Fruit fly (Drosophila melanogaster) whole organism, embryonic: ENCODE measurements around the gene cerv.

Experiments used
- Ada2b ChIP-seq: fragments of 200-800 bp; sonication (Bioruptor generic); IDR thresholded peaks from 2 replicates; pipeline ENCODE4 v1.3.6; 2022; ENCODE audit warnings: missing biosample characterization, missing genetic modification characterization
- Awh ChIP-seq: fragments of 200-800 bp; sonication (Bioruptor generic); IDR thresholded peaks from 2 replicates; pipeline ENCODE4, ENCODE4 v1.3.6; 2022; ENCODE audit warnings: missing biosample characterization, missing genetic modification characterization
- CG10654 ChIP-seq: fragments of 200-800 bp; sonication (Bioruptor generic); optimal IDR thresholded peaks from 2 replicates; lab custom pipeline; 2016; ENCODE audit warnings: missing biosample characterization, missing genetic modification characterization
- CG11695 ChIP-seq: fragments of 200-800 bp; sonication (Bioruptor generic); IDR thresholded peaks from 3 replicates; pipeline ENCODE4 v1.3.6; 2022; ENCODE audit warnings: missing biosample characterization, missing genetic modification characterization
- CG12155 ChIP-seq: fragments of 200-800 bp; sonication (Bioruptor generic); optimal IDR thresholded peaks from 3 replicates; lab custom pipeline; 2016; ENCODE audit warnings: missing biosample characterization, missing genetic modification characterization
- CG12299 ChIP-seq: fragments of 200-800 bp; sonication (Bioruptor generic); optimal IDR thresholded peaks from 2 replicates; lab custom pipeline; 2018; ENCODE audit warnings: missing biosample characterization, mild to moderate bottlenecking, missing genetic modification characterization
- CG13296 ChIP-seq: fragments of 200-800 bp; sonication (Bioruptor generic); optimal IDR thresholded peaks from 3 replicates; lab custom pipeline; 2018; ENCODE audit warnings: missing biosample characterization, mild to moderate bottlenecking, missing genetic modification characterization
- CG14441 ChIP-seq: fragments of 200-800 bp; sonication (Bioruptor generic); IDR thresholded peaks from 2 replicates; pipeline ENCODE4 v1.3.6; 2022; ENCODE audit warnings: missing biosample characterization, missing genetic modification characterization
- CG15073 ChIP-seq: fragments of 200-800 bp; sonication (Bioruptor generic); optimal IDR thresholded peaks from 2 replicates; lab custom pipeline; 2016; ENCODE audit warnings: missing biosample characterization, missing genetic modification characterization
- CG2202 ChIP-seq: fragments of 200-800 bp; sonication (Bioruptor generic); optimal IDR thresholded peaks from 2 replicates; lab custom pipeline; 2018; ENCODE audit warnings: missing biosample characterization, mild to moderate bottlenecking, missing genetic modification characterization
- CG30403 ChIP-seq: fragments of 200-800 bp; sonication (Bioruptor generic); optimal IDR thresholded peaks from 3 replicates; lab custom pipeline; 2016; ENCODE audit warnings: missing biosample characterization, missing genetic modification characterization
- CG34224 ChIP-seq: fragments of 200-800 bp; sonication (Bioruptor generic); IDR thresholded peaks from 3 replicates; pipeline ENCODE4 v1.3.6; 2022; ENCODE audit warnings: missing biosample characterization, missing genetic modification characterization; ENCODE audit not compliant: partially characterized antibody
- CG3838 ChIP-seq: fragments of 200-800 bp; sonication (Bioruptor generic); optimal IDR thresholded peaks from 3 replicates; lab custom pipeline; 2016; ENCODE audit warnings: missing biosample characterization, missing genetic modification characterization
- CG4404 ChIP-seq: fragments of 200-800 bp; sonication (Bioruptor generic); IDR thresholded peaks from 2 replicates; pipeline ENCODE4 v1.3.6; 2022; ENCODE audit warnings: missing biosample characterization, missing genetic modification characterization
- CG4617 ChIP-seq: fragments of 200-800 bp; sonication (Bioruptor generic); optimal IDR thresholded peaks from 3 replicates; lab custom pipeline; 2016; ENCODE audit warnings: missing biosample characterization, missing genetic modification characterization, borderline replicate concordance
- CG4854 ChIP-seq: fragments of 200-800 bp; sonication (Bioruptor generic); optimal IDR thresholded peaks from 2 replicates; lab custom pipeline; 2016; ENCODE audit warnings: missing biosample characterization, missing genetic modification characterization, inconsistent platforms
- CG6654 ChIP-seq: fragments of 200-800 bp; sonication (Bioruptor generic); optimal IDR thresholded peaks from 2 replicates; lab custom pipeline; 2017; ENCODE audit warnings: missing biosample characterization, mild to moderate bottlenecking, missing genetic modification characterization
- CG6683 ChIP-seq: fragments of 200-800 bp; sonication (Bioruptor generic); optimal IDR thresholded peaks from 2 replicates; lab custom pipeline; 2017; ENCODE audit warnings: missing biosample characterization, mild to moderate bottlenecking, missing genetic modification characterization, missing genetic modification reagents
- CG7271 ChIP-seq: fragments of 200-800 bp; sonication (Bioruptor generic); optimal IDR thresholded peaks from 2 replicates; lab custom pipeline; 2018; ENCODE audit warnings: missing biosample characterization, mild to moderate bottlenecking, missing genetic modification characterization, moderate library complexity
- CG8089 ChIP-seq: fragments of 200-800 bp; sonication (Bioruptor generic); optimal IDR thresholded peaks from 3 replicates; lab custom pipeline; 2016; ENCODE audit warnings: missing biosample characterization, missing genetic modification characterization
- CG8388 ChIP-seq: fragments of 200-800 bp; sonication (Bioruptor generic); optimal IDR thresholded peaks from 2 replicates; lab custom pipeline; 2019; ENCODE audit warnings: missing biosample characterization, mild to moderate bottlenecking, missing genetic modification characterization, moderate library complexity
- CG8924 ChIP-seq: fragments of 200-800 bp; optimal IDR thresholded peaks from 3 replicates; lab custom pipeline; 2019; ENCODE audit warnings: missing biosample characterization, mild to moderate bottlenecking, missing genetic modification characterization, moderate library complexity
- CG9797 ChIP-seq: fragments of 200-800 bp; sonication (Bioruptor generic); optimal IDR thresholded peaks from 3 replicates; lab custom pipeline; 2018; ENCODE audit warnings: missing biosample characterization, mild to moderate bottlenecking, missing genetic modification characterization
- Chrac-16 ChIP-seq: fragments of 200-800 bp; sonication (Bioruptor generic); optimal IDR thresholded peaks from 3 replicates; lab custom pipeline; 2016; ENCODE audit warnings: missing biosample characterization, missing genetic modification characterization
- Dbx ChIP-seq: fragments of 200-800 bp; sonication (Bioruptor generic); IDR thresholded peaks from 3 replicates; pipeline ENCODE4 v1.3.6; 2022; ENCODE audit warnings: missing biosample characterization, missing genetic modification characterization
- MBD-R2 ChIP-seq: fragments of 200-800 bp; sonication (Bioruptor generic); IDR thresholded peaks from 2 replicates; pipeline ENCODE4 v1.3.6; 2022; ENCODE audit warnings: missing biosample characterization, missing genetic modification characterization
- Nf-YA ChIP-seq: fragments of 200-800 bp; sonication (Bioruptor generic); IDR thresholded peaks from 2 replicates; pipeline ENCODE4 v1.3.6; 2022; ENCODE audit warnings: missing biosample characterization, missing genetic modification characterization
- Ptx1 ChIP-seq: fragments of 200-800 bp; sonication (Bioruptor generic); IDR thresholded peaks from 2 replicates; pipeline ENCODE4 v1.3.6; 2022; ENCODE audit warnings: missing biosample characterization, missing genetic modification characterization
- Spps ChIP-seq: fragments of 200-800 bp; sonication (Bioruptor generic); optimal IDR thresholded peaks from 2 replicates; lab custom pipeline; 2018; ENCODE audit warnings: missing biosample characterization, mild to moderate bottlenecking, missing genetic modification characterization
- Xbp1 ChIP-seq: fragments of 200-800 bp; sonication (Bioruptor generic); optimal IDR thresholded peaks from 3 replicates; lab custom pipeline; 2016; ENCODE audit warnings: missing biosample characterization, mild to moderate bottlenecking, missing genetic modification characterization
- ab ChIP-seq: fragments of 200-800 bp; sonication (Bioruptor generic); optimal IDR thresholded peaks from 2 replicates; lab custom pipeline; 2016; ENCODE audit warnings: missing biosample characterization, missing genetic modification characterization
- ara ChIP-seq: fragments of 200-800 bp; sonication (Bioruptor generic); IDR thresholded peaks from 2 replicates; pipeline ENCODE4 v1.3.6; 2022; ENCODE audit warnings: missing biosample characterization, missing genetic modification characterization
- ash1 ChIP-seq: fragments of 200-800 bp; sonication (Bioruptor generic); optimal IDR thresholded peaks from 2 replicates; lab custom pipeline; 2018; ENCODE audit warnings: missing biosample characterization, mild to moderate bottlenecking, missing genetic modification characterization
- br ChIP-seq: fragments of >200 bp; optimal IDR thresholded peaks from 2 replicates; lab custom pipeline; 2017
- cad ChIP-seq: fragments of >200 bp; optimal IDR thresholded peaks from 2 replicates; lab custom pipeline; 2017; ENCODE audit warnings: missing biosample characterization, missing genetic modification characterization
- chn ChIP-seq: fragments of 200-800 bp; sonication (Bioruptor generic); optimal IDR thresholded peaks from 2 replicates; lab custom pipeline; 2016; ENCODE audit warnings: missing biosample characterization, missing genetic modification characterization
- corto ChIP-seq: fragments of 200-800 bp; sonication (Bioruptor generic); optimal IDR thresholded peaks from 2 replicates; lab custom pipeline; 2016; ENCODE audit warnings: missing biosample characterization, mild to moderate bottlenecking, missing genetic modification characterization, moderate library complexity
- dpn ChIP-seq, 2 experiments: fragments of 200-800 bp; sonication (Bioruptor generic); optimal IDR thresholded peaks; 3 replicates each; lab custom pipeline; 2016; ENCODE audit warnings: missing biosample characterization in 2 of 2, missing genetic modification characterization in 2 of 2
- gce ChIP-seq: fragments of 200-800 bp; sonication (Bioruptor generic); IDR thresholded peaks from 3 replicates; pipeline ENCODE4 v1.3.6; 2022; ENCODE audit warnings: missing biosample characterization, missing genetic modification characterization
- luna ChIP-seq: fragments of 200-800 bp; sonication (Bioruptor generic); optimal IDR thresholded peaks from 2 replicates; lab custom pipeline; 2016; ENCODE audit warnings: missing biosample characterization, missing genetic modification characterization
- nau ChIP-seq: fragments of 200-800 bp; sonication (Bioruptor generic); optimal IDR thresholded peaks from 3 replicates; lab custom pipeline; 2017; ENCODE audit warnings: missing biosample characterization, mild to moderate bottlenecking, missing genetic modification characterization, missing genetic modification reagents
- nerfin-2 ChIP-seq: fragments of 200-800 bp; sonication (Bioruptor generic); IDR thresholded peaks from 2 replicates; pipeline ENCODE4 v1.3.6; 2022; ENCODE audit warnings: missing biosample characterization, missing genetic modification characterization; ENCODE audit not compliant: partially characterized antibody
- nom ChIP-seq: fragments of 200-800 bp; sonication (Bioruptor generic); optimal IDR thresholded peaks from 2 replicates; lab custom pipeline; 2017; ENCODE audit warnings: missing biosample characterization, missing genetic modification characterization, mild to moderate bottlenecking, moderate library complexity, missing genetic modification reagents
- otp ChIP-seq: fragments of 200-800 bp; sonication (Bioruptor generic); IDR thresholded peaks from 3 replicates; pipeline ENCODE4, ENCODE4 v1.3.6; 2022; ENCODE audit warnings: missing biosample characterization, missing genetic modification characterization
- pfk ChIP-seq: fragments of 200-800 bp; sonication (Bioruptor generic); optimal IDR thresholded peaks from 2 replicates; lab custom pipeline; 2018; ENCODE audit warnings: missing biosample characterization, mild to moderate bottlenecking, missing genetic modification characterization, moderate library complexity
- ro ChIP-seq: fragments of 200-800 bp; sonication (Bioruptor generic); IDR thresholded peaks from 2 replicates; pipeline ENCODE4 v1.3.6; 2022; ENCODE audit warnings: missing biosample characterization, missing genetic modification characterization
- sd ChIP-seq: fragments of 200-800 bp; sonication (Bioruptor generic); optimal IDR thresholded peaks from 3 replicates; lab custom pipeline; 2018; ENCODE audit warnings: missing biosample characterization, mild to moderate bottlenecking, missing genetic modification characterization, moderate library complexity
- sisA ChIP-seq: fragments of 200-800 bp; sonication (Bioruptor generic); IDR thresholded peaks from 2 replicates; pipeline ENCODE4 v1.3.6; 2022; ENCODE audit warnings: missing biosample characterization, missing genetic modification characterization
- slbo ChIP-seq: fragments of 200-800 bp; sonication (Bioruptor generic); IDR thresholded peaks from 2 replicates; pipeline ENCODE4 v1.3.6; 2022; ENCODE audit warnings: missing biosample characterization, missing genetic modification characterization
- slou ChIP-seq: fragments of 200-800 bp; sonication (Bioruptor generic); optimal IDR thresholded peaks from 3 replicates; lab custom pipeline; 2016; ENCODE audit warnings: missing biosample characterization, missing genetic modification characterization
- sob ChIP-seq: fragments of 200-800 bp; sonication (Bioruptor generic); IDR thresholded peaks from 2 replicates; pipeline ENCODE4 v1.3.6; 2022; ENCODE audit warnings: missing biosample characterization, missing genetic modification characterization

Gene cerv

dm6 chrX:15593477-15594229, 15.7 kb upstream of the cerv start, which contains the start of gene Chsy (continued):
- TF ChIP-seq corto (GFP tag; lab: Kevin White, UChicago) (no peak), nom (GFP tag; lab: Kevin White, UChicago) (peak; percentile 1), CG4854 (GFP tag; lab: Kevin White, UChicago) (no peak), ara (no peak), CG8388 (no peak), cad (GFP tag; lab: Kevin White, UChicago) (no peak), dpn (GFP tag; optimal IDR thresholded peaks at IDR 0.05; lab: Kevin White, UChicago) (no peak), Ada2b (GFP tag; lab: Robert Waterston, UW) (no peak), CG10654 (GFP tag; lab: Kevin White, UChicago) (no peak), gce (GFP tag; lab: Robert Waterston, UW) (no peak), Chrac-16 (no peak), MBD-R2 (GFP tag; lab: Robert Waterston, UW) (no peak), slou (GFP tag; lab: Kevin White, UChicago) (no peak), ab (GFP tag; lab: Kevin White, UChicago) (no peak), CG6654 (GFP tag; lab: Kevin White, UChicago) (no peak), sd (tag; lab: Kevin White, UChicago) (no peak), nerfin-2 (GFP tag; lab: Robert Waterston, UW) (no peak), chn (GFP tag; lab: Kevin White, UChicago) (no peak), CG3838 (GFP tag; lab: Kevin White, UChicago) (no peak), CG15073 (no peak), CG6683 (GFP tag; lab: Kevin White, UChicago) (no peak), ash1 (GFP tag; lab: Kevin White, UChicago) (no peak), CG14441 (GFP tag; lab: Robert Waterston, UW) (no peak), pfk (GFP tag; lab: Kevin White, UChicago) (no peak), CG11695 (0 out of 3 replicates have a peak, but pooled peaks have one; percentile 29), CG4404 (GFP tag; lab: Robert Waterston, UW) (no peak), slbo (peak; percentile 64), otp (GFP tag; lab: Robert Waterston, UW) (no peak), CG9797 (GFP tag; lab: Kevin White, UChicago) (no peak), CG30403 (GFP tag; lab: Kevin White, UChicago) (no peak), Nf-YA (GFP tag; lab: Robert Waterston, UW) (no peak), CG34224 (no peak), Xbp1 (GFP tag; lab: Kevin White, UChicago) (no peak), CG8924 (tag; lab: Kevin White, UChicago) (peak; percentile 14), CG4617 (GFP tag; lab: Kevin White, UChicago) (no peak), Spps (tag; lab: Kevin White, UChicago) (no peak), CG12299 (tag; lab: Kevin White, UChicago) (no peak), nau (GFP tag; lab: Kevin White, UChicago) (no peak), CG13296 (no peak), Ptx1 (GFP tag; lab: Robert Waterston, UW) (no peak), luna (GFP tag; lab: Kevin White, UChicago) (no peak), sob (no peak), sisA (GFP tag; lab: Robert Waterston, UW) (no peak), ro (no peak), CG12155 (GFP tag; lab: Kevin White, UChicago) (no peak), CG7271 (no peak), CG8089 (GFP tag; lab: Kevin White, UChicago) (no peak), CG2202 (no peak), Awh (GFP tag; lab: Robert Waterston, UW) (no peak), Dbx (GFP tag; lab: Robert Waterston, UW) (0 out of 3 replicates have a peak, but pooled peaks have one; percentile 11), br (no peak)
